Fruit fly (Drosophila melanogaster): ENCODE data around the gene mRpL44.

Gene mRpL44

DNA sequence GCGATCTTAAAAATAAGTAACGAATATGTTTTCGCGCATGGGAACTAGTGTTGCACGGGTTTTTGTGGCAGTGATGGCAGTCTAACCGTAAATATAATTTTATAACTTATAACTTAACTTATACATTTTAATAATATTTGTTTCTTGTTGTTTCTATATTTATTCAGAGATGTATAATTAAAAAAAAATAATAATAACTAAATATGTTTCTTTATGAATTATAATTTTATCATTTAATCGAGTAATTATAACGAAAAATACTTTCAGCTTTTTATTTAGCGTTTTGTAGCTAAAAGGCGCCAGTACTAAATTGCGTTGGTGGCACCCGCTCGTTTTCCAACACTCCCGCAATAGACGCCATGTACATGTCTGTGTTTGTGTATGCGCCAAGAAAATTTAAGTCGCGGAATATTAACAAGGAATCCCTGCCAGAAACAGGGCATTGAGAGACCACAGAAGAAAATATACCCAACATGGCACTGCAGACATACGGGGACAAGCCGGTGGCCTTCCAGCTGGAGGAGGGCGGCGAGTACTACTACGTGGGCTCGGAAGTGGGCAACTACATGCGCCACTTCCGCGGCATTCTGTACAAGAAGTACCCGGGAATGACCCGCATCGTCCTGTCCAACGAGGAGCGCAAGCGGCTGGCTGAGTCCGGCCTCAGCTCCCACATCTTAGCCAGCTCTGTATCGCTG lies at the start of gene mRpL44, which contains the start of gene Snr1:
Gene mRpL44, minus strand, starts transcription at position 51 of the 698 bp plus-strand sequence.
Gene Snr1, plus strand, starts transcription at position 341 of the 698 bp plus-strand sequence.
- no peak for TF ChIP-seq CTCF (optimal IDR thresholded peaks at IDR 0.05)
- TF ChIP-seq CG8478 (optimal IDR thresholded peaks at IDR 0.05): no peak

DNA sequence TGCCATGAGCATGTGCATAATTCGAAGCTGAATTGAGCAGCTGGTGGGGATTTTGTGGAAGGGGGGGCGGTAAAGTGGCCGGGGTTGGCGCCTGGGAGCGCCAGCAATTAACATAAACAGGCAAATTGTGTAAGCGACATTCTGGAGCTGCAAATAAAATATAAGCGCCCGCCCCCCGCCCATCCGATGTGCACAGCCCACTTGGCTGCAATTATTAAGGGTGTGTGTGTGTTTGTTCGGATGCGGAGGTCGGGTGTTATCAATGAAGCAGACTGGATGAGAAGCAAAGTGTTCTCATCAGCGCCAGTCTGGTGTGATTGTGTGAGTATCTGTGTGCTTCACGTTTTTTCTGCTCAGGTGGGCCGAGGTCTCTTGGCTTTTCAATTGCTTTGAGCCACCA lies 49.4 kb upstream of the mRpL44 start:
- TF ChIP-seq CTCF (optimal IDR thresholded peaks at IDR 0.05): no peak
- no peak for TF ChIP-seq CG8478 (optimal IDR thresholded peaks at IDR 0.05)

DNA sequence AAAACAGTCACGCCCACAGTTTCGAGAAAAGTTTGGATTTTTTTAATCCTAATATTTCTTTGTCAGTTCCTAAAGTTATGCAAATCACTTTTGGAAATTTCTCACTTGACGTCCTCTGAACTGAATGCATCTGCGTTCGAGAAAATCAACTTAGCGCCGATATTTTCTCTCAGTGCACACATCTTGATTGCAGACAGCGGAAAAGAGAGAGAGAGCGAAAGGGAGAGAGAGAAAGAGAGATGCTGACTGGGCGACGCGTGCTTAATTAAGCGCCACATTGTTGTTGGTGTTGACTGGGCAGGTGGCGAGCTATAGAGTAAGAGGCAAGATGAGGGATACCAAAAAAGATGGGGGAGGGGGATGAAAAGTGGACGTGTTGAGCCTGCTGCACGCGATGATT lies 48.2 kb upstream of the mRpL44 start:
- TF ChIP-seq CG8478 (optimal IDR thresholded peaks at IDR 0.05) (no peak), CTCF (optimal IDR thresholded peaks at IDR 0.05) (no peak)

DNA sequence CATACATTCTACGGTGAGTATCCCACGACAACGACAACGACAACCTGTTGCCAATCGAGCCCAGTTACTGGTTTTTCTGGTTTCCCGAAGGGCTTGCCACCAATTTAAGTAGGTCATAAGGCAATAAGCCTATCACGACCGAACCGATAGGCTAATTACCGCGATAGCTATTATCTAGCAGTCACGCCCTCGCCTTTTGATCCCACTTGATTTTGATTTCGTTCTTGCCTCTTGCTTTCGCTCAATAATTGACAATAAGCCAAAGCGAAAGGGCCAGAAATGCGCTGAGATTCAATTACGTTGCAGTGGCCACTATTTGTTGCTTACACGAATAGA lies 47.4 kb upstream of the mRpL44 start:
- no peak for TF ChIP-seq CG8478 (optimal IDR thresholded peaks at IDR 0.05)
- no peak for TF ChIP-seq CTCF (optimal IDR thresholded peaks at IDR 0.05)

DNA sequence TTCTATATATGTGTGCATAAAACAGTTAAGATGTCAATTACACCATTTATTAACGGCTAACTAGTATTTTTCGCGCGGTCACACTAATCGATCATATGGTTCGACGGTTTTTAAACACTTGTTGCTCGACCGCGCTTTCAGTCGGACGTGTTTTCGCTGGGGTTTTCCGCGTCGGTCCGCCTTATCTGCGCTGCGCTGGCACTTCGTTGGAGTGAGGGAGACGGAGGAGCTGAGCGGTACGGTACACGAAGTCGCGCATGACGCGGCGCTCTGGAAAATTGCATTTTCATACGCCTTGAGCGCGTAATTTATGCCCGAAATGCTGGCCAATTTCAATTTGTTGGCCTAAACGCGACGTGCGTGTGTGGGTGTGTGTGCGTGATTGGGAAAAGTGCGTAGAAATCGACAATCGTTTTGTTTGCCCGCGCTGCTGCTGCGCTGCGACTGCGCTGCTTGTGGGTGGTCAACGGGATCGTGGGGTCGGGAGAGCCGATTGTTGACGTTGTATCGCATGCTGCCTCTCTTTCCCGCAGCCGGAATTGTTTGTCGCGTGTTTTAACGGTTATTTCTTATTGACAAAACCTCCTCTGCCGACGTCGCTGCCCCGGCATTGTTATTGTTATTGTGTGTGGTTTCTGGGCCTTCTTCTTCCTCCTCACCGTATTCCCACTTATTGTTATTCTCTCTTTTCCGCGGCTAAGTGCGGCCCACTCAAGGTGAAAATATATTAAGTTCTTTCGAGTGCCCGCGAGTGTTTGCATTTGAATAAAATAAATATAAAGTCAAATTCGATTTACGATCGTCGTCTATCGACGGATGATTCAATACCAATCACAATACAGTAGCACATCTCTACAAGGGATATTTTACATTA lies 46.8 kb upstream of the mRpL44 start, which contains the start of gene Itpr:
Gene Itpr, plus strand, starts transcription at position 116 of the 874 bp plus-strand sequence.
- TF ChIP-seq CTCF (optimal IDR thresholded peaks at IDR 0.05): no peak
- TF ChIP-seq CG8478 (optimal IDR thresholded peaks at IDR 0.05): no peak

DNA sequence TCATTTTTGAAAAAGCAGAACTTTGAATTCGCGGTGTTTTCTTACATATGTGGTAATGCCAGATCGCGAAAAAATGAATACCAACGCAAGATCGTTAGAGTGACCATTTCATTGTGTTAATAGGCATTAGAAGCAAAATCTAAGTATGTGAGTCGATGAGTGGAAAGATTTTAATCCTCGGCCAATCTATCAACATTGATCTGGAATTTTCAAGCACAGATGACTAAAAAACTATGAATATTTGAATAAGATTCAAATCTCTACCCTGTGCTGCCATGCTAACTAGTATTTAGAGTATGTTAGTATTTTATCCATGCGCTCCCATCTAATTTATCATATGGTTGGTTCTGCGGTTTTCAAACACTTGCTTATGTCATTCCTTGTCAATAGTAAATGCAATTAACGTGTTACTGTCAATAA lies 46.2 kb upstream of the mRpL44 start:
- TF ChIP-seq CG8478 (optimal IDR thresholded peaks at IDR 0.05): no peak

DNA sequence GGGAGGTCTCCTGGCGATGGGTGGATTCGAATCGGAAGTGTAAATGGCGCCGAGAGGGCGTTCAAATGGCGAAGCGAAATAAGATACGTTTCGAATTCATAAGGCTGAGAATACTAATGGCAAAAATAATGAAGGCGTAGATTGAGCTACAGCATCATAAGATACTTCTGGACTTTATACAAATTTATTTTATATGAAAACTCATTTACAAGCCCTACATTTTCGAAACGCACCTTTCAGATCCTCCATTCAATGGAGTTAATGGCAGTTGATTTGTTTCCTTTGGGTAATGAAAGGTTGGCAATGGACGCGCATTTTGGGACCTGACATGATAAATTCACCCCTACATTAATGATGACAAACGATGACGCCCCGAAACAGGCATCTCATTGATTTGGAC lies 44.3 kb upstream of the mRpL44 start:
- TF ChIP-seq CTCF (optimal IDR thresholded peaks at IDR 0.05): no peak
- TF ChIP-seq CG8478 (optimal IDR thresholded peaks at IDR 0.05): no peak

DNA sequence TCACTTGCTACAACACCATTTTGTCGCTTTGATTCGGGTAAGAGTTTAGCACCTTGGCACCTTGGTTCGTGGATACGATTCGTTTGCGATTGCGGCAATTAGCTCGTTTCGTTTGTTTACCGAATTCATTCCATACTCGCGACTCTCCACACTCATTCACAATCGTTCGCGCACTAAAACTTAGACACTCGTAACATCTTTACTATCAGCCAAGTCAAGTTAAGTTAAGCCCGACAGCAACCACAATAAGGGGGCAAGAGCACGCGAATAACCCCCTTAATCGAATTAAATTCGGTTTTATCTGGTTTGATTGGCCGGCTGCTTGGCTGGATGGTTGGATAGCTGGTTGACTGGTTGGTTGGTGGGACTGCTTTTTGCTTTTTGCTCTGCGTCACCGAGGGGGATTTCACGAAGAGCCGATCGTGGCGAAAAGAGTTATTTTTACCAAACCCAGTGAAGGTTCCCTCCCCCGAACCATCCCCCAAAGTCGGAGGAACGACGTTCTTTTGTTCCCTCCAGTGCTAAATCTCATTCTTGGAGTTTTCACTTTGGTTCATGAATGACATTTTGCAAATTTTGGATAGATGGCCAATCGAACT lies 33.5 kb upstream of the mRpL44 start:
- TF ChIP-seq CG8478 (optimal IDR thresholded peaks at IDR 0.05): no peak
- no peak for TF ChIP-seq CTCF (optimal IDR thresholded peaks at IDR 0.05)

DNA sequence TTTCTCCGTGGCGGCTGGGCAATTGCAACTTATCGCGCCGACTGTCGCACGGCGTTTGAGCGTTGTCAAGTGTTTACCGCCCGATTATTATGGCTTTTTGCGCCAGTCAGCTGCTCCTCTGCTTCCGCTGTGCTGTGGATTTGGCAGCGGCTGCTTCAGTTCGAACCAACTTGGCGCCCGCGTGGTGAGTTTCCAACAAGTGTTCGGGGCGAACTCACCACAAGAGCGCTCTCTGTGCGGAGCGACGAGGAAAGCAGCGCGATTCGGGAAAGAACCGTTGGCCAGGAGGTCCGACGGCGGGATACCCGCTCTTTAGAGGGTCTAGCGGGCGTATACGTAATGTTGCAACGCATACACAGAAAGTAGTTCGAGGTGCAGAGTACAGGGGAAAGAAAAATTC lies 32.2 kb upstream of the mRpL44 start, which contains the start of gene NKCC:
Gene NKCC, minus strand, starts transcription at position 57 of the 400 bp plus-strand sequence.
- TF ChIP-seq CG8478 (optimal IDR thresholded peaks at IDR 0.05) (no peak), CTCF (optimal IDR thresholded peaks at IDR 0.05) (no peak)

DNA sequence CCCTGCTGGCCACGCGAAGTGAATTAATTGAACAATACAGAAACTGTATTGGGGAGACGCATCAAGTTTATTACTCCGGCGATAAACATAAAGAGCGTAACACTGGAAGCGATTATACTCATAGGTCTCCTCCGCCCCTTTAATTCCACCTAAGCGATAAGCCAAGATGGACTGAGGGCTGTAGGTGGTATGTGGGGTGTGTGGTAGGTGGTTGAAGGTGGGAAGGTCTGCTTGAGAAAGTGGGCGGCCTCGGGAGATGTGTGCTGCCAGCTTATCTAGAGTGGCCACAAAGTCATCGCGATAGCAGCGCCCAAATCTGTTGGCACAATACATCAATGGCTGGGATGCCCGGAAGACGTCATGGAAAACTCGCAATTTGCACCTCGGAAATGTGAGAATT lies 27.2 kb upstream of the mRpL44 start:
- TF ChIP-seq CG8478 (optimal IDR thresholded peaks at IDR 0.05) (no peak), CTCF (optimal IDR thresholded peaks at IDR 0.05) (no peak)

DNA sequence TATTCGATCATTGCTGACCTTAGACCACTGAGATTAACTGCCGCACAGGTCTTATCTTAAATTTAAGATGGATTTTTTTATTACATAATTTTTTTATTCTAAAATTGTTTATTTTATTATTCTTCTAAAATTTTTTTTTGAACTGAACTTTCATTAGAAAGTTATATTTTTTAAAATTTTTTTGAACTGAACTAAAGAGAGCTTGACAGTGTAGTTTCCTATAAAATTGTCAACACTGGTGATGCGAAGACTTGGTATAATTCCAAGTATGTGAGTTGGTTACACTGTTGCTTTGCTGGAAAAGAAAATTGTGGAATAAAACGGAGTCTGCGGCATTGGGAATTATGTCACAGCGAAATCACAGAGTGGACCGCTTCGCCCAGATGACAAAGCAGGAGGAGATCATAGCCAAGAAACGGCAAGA lies 14.9 kb upstream of the mRpL44 start, which contains the start of gene CG31550:
Gene CG31550, plus strand, starts transcription at position 249 of the 424 bp plus-strand sequence.
- TF ChIP-seq CTCF (optimal IDR thresholded peaks at IDR 0.05) (no peak), CG8478 (optimal IDR thresholded peaks at IDR 0.05) (no peak)

DNA sequence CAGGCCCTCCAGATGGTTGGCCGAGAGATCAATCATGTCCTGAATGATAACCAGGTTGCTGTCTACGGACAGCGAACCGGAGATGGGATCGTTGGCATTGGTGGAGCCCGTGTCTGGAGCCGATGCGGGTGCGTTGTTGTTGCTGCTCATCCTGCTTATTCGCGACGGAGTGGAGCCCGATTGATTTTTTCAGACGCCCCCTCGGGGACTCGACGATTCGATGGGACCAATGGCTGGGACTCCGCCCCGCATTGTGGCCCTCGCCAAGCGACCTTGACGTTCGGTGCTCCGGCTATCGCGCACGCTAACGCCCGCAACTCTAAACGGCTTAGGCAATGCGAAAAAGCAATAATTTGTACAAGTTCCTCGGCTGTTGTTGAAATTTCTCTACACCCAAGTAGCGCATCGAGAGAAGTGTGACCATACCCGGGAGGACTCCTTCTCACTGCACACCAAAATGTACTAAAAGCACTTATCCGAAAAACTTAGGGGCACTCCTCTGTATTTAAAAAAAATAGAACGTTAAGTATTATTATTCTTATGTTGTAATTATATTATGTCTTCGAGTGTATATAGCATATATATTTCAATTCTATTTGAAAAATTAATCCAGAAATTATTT lies 13.2 kb upstream of the mRpL44 start, which contains the start of gene ksr:
Gene ksr, minus strand, starts transcription at position 419 of the 622 bp plus-strand sequence.
- no peak for TF ChIP-seq CG8478 (optimal IDR thresholded peaks at IDR 0.05)
- no peak for TF ChIP-seq CTCF (optimal IDR thresholded peaks at IDR 0.05)

DNA sequence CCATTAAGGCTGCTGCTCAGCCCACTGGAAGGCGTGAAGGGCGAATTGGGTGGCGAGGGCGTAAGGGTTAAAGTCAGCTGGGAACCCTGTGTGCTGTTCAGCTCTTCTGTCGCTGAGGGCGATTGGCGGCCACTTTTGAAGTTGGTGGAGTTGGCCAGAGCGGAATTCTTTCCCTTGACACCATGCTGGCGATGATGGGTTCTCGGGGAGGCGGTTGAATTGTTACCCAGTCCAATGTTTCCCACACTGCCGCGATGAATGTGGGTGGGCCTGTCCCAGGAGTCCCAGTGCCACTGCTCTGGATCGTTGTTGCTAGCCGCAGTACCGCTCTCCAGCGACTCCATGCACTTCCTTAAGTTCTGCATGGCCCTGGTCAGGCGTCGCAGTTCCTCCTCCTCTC lies 12.4 kb upstream of the mRpL44 start:
- no peak for TF ChIP-seq CTCF (optimal IDR thresholded peaks at IDR 0.05)
- no peak for TF ChIP-seq CG8478 (optimal IDR thresholded peaks at IDR 0.05)

DNA sequence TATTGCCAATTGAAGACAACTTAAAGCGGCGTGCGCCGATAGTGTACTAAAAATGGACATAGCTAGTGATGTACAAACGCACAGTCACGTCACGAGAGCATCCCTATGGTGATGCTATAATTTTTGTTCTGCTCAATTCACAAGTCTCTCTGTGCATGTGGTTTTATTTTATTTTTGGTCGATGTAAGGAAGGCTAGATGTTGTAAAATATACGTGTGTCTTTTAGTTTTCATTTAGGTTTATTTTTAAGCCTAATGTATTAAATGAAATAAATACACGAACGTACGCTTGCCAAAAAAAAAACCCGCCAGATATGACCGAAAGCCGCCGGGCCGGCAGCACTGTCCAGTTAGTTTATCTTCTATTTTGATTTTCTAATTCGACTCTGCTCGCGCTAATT lies 4.1 kb upstream of the mRpL44 start, which contains the start of the genes CG45100, HDAC3 and Hcs:
Gene CG45100, minus strand, starts transcription at position 50 of the 400 bp plus-strand sequence.
Gene HDAC3, minus strand, starts transcription at position 50 of the 400 bp plus-strand sequence.
Gene Hcs, plus strand, starts transcription at position 349 of the 400 bp plus-strand sequence.
- TF ChIP-seq CTCF (optimal IDR thresholded peaks at IDR 0.05) (peak in 1 of 2 experiments; percentile 13), CG8478 (optimal IDR thresholded peaks at IDR 0.05) (no peak)

DNA sequence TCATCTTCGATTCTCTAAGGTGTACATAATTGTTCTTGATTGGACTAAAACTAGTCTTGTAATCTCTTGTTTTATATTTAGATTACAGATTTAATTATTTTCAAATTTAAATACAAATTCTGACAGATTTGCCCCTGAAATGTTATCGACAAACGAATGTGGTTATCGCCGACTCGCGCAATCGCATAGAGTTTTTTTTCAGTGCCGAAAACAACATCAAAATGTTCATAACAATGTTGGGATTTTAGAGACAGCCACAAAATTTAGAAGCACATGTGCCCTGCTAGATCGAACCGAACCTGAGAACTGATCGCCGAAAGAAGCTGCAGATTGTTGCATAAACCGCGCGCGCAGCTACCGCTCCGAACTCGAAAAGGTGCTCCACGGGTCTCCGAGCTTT lies 2.8 kb downstream of the mRpL44 start, which contains the start of gene POLDIP2:
Gene POLDIP2, plus strand, starts transcription at position 160 of the 400 bp plus-strand sequence.
- TF ChIP-seq CG8478 (optimal IDR thresholded peaks at IDR 0.05) (no peak), CTCF (optimal IDR thresholded peaks at IDR 0.05) (no peak)

All from S2 (cell line).